Fruit fly (Drosophila melanogaster): ENCODE measurements around the gene CG31446.

DNA sequence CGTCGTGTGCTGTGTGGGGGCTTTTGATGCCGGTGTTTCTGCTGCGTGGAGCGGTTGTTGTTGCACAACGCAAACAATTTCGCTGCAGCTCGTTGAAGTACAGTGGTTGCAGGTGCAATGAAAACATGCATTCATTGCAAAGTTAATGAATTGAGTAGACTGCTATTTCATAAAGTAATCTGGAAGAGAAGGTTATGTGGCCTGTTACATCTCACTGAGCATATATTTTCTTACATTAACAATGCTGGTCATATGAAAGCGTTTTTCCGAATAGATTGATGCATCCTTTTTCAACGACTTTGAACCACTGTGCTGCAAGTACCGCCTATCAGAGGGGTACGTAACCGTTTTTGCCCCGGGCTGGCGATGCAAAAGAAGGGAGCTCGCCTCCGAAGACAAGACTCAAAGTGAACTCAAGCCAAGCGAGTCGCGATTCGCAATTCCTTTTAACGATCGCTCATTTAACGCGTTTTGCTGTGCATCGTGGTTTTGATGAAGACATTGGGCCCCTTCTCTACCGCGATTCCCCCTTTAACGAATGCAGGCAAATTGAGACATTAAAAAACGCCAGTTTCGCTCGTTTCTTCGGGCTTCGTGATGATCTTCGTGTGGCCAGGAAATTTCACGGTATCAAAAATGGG is 41.0 kb upstream of the CG31446 start:
- peak; percentile 90 for TF ChIP-seq rn (GFP tag; IDR thresholded peaks at IDR 0.05)
- TF ChIP-seq fd96Ca (GFP tag; IDR thresholded peaks at IDR 0.05) = peak; percentile 98
- TF ChIP-seq CG32121 (GFP tag; IDR thresholded peaks at IDR 0.05) = peak; percentile 95
- peak; percentile 72 for TF ChIP-seq CG10348 (GFP tag; IDR thresholded peaks at IDR 0.05)
- TF ChIP-seq D1 (tag; optimal IDR thresholded peaks at IDR 0.05) = peak; percentile 95
- TF ChIP-seq EcR (GFP tag; optimal IDR thresholded peaks at IDR 0.05) = peak; percentile 57
- TF ChIP-seq CG12605 (GFP tag; IDR thresholded peaks at IDR 0.05) = peak; percentile 94
- peak; percentile 95 for TF ChIP-seq CG34367 (tag; optimal IDR thresholded peaks at IDR 0.05)

Measured in whole organism, pupa.